Worm (Caenorhabditis elegans) whole organism, dauer: ENCODE measurements around the gene K06H6.5.

ENCODE experiments used
- unc-62 ChIP-seq: sonication (generic microtip); optimal IDR thresholded peaks from 2 replicates; lab custom pipeline; 2017; ENCODE audit warnings: missing biosample characterization, missing genetic modification reagents, missing genetic modification characterization

The K06H6.5 gene

ce11 chrV:619054-619453, 42.9 kb downstream of the K06H6.5 start, which contains the start of gene F48G7.4:
TSS of gene F48G7.4 (plus strand) at chrV:619453.
- peak; percentile 31 for TF ChIP-seq unc-62 (GFP tag; lab: Kevin White, UChicago)

- TF ChIP-seq unc-62 (GFP tag; lab: Kevin White, UChicago) = no peak
Observed at ce11 chrV:620987-621386, 44.8 kb downstream of the K06H6.5 start.

- no peak for TF ChIP-seq unc-62 (GFP tag; lab: Kevin White, UChicago)
Observed at ce11 chrV:622902-623301, 46.7 kb downstream of the K06H6.5 start, which contains the start of gene F48G7.5. TSS of gene F48G7.5 (minus strand) at chrV:622935.

- TF ChIP-seq unc-62 (GFP tag; lab: Kevin White, UChicago) = no peak
Observed at ce11 chrV:624922-625321, 48.8 kb downstream of the K06H6.5 start, which contains the start of gene srt-17. TSS of gene srt-17 (minus strand) at chrV:625022.

- no peak for TF ChIP-seq unc-62 (GFP tag; lab: Kevin White, UChicago)
Observed at ce11 chrV:626321-626720, 50.2 kb downstream of the K06H6.5 start, which contains the start of gene F48G7.7. TSS of gene F48G7.7 (minus strand) at chrV:626421.

- TF ChIP-seq unc-62 (GFP tag; lab: Kevin White, UChicago) = no peak
Observed at ce11 chrV:627585-627984, 51.4 kb downstream of the K06H6.5 start, which contains the start of gene F48G7.8. TSS of gene F48G7.8 (minus strand) at chrV:627685.
